Fruit fly (Drosophila melanogaster) whole organism, pupa: ENCODE measurements around the gene CG9663.

Experiments used
- CG10348 ChIP-seq: fragments of 200-800 bp; sonication (Bioruptor generic); IDR thresholded peaks from 2 replicates; pipeline ENCODE4 v1.3.6; 2022; ENCODE audit warnings: missing biosample characterization, missing genetic modification characterization
- CG13204 ChIP-seq: fragments of 200-800 bp; sonication (Bioruptor generic); optimal IDR thresholded peaks from 2 replicates; lab custom pipeline; 2018; ENCODE audit warnings: missing biosample characterization, mild to moderate bottlenecking, missing genetic modification characterization, moderate library complexity
- CG14655 ChIP-seq: fragments of 200-800 bp; sonication (Bioruptor generic); optimal IDR thresholded peaks from 3 replicates; lab custom pipeline; 2017; ENCODE audit warnings: mild to moderate bottlenecking, missing biosample characterization, missing genetic modification reagents, missing genetic modification characterization
- CG17806 ChIP-seq: fragments of 200-800 bp; sonication (Bioruptor generic); optimal IDR thresholded peaks from 2 replicates; lab custom pipeline; 2018; ENCODE audit warnings: missing biosample characterization, mild to moderate bottlenecking, missing genetic modification characterization, moderate library complexity
- CG32121 ChIP-seq: fragments of 200-800 bp; sonication (Bioruptor generic); IDR thresholded peaks from 2 replicates; pipeline ENCODE4 v1.3.6; 2022; ENCODE audit warnings: missing biosample characterization, missing genetic modification characterization
- CG34367 ChIP-seq: fragments of 200-800 bp; sonication (Bioruptor generic); optimal IDR thresholded peaks from 2 replicates; lab custom pipeline; 2018; ENCODE audit warnings: missing biosample characterization, mild to moderate bottlenecking, missing genetic modification characterization
- CG8159 ChIP-seq: fragments of 200-800 bp; sonication (Bioruptor generic); optimal IDR thresholded peaks from 3 replicates; lab custom pipeline; 2018; ENCODE audit warnings: missing biosample characterization, mild to moderate bottlenecking, missing genetic modification characterization, moderate library complexity
- CG9948 ChIP-seq: fragments of 200-800 bp; sonication (Bioruptor generic); optimal IDR thresholded peaks from 2 replicates; lab custom pipeline; 2018; ENCODE audit warnings: missing biosample characterization, mild to moderate bottlenecking, missing genetic modification characterization, moderate library complexity
- EcR ChIP-seq: fragments of 200-800 bp; sonication (Bioruptor generic); optimal IDR thresholded peaks from 3 replicates; lab custom pipeline; 2019; ENCODE audit warnings: missing biosample characterization, missing genetic modification characterization, mild to moderate bottlenecking, moderate library complexity, missing genetic modification reagents
- Ets98B ChIP-seq: fragments of 200-800 bp; sonication (Bioruptor generic); IDR thresholded peaks from 2 replicates; pipeline ENCODE4 v1.3.6; 2022; ENCODE audit warnings: missing biosample characterization, missing genetic modification characterization
- Pif1B ChIP-seq: fragments of 200-800 bp; sonication (Bioruptor generic); optimal IDR thresholded peaks from 3 replicates; lab custom pipeline; 2016; ENCODE audit warnings: missing biosample characterization, missing genetic modification characterization
- gl ChIP-seq: fragments of 200-800 bp; sonication (Bioruptor generic); optimal IDR thresholded peaks from 2 replicates; lab custom pipeline; 2018; ENCODE audit warnings: missing biosample characterization, mild to moderate bottlenecking, missing genetic modification characterization
- rn ChIP-seq: fragments of 200-800 bp; sonication (Bioruptor generic); IDR thresholded peaks from 2 replicates; pipeline ENCODE4 v1.3.6; 2022; ENCODE audit warnings: missing biosample characterization, missing genetic modification characterization

DNA sequence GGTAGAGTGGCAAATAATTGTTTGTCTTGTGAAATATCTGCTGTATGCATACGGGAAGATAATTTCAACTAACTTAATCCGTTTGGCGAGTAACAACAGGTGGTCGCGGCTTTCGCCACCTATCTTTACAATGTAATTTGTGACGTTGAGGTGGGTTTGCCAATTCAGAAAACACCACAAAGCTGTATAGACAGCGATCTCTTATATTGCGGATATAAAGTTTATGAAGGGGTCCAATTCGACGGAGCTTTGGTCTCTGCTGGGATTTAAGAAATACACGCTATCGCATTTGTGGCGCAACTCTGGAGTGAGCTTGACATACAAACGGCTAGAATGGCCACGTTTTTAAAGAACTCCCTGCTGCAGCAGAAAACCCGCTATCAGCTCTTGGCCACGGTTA, 24.7 kb upstream of the CG9663 start, which contains the start of gene CG33282:
- TF ChIP-seq Pif1B (GFP tag; lab: Kevin White, UChicago) (no peak), CG9948 (no peak), CG34367 (tag; lab: Kevin White, UChicago) (no peak), CG14655 (GFP tag; lab: Kevin White, UChicago) (no peak), EcR (GFP tag; lab: Kevin White, UChicago) (no peak), CG13204 (GFP tag; lab: Kevin White, UChicago) (no peak), rn (GFP tag; lab: Robert Waterston, UW) (no peak), CG8159 (tag; lab: Kevin White, UChicago) (no peak), CG10348 (no peak), Ets98B (GFP tag; lab: Robert Waterston, UW) (no peak), CG17806 (tag; lab: Kevin White, UChicago) (no peak), gl (tag; lab: Kevin White, UChicago) (no peak), CG32121 (GFP tag; lab: Robert Waterston, UW) (no peak)
